Fruit fly (Drosophila melanogaster) Kc167 (cell line): ENCODE results near the gene Polr2A.

ENCODE experiments used
- Myc ChIP-seq: fragments of >200 bp; optimal IDR thresholded peaks from 2 replicates; lab custom pipeline; 2017; ENCODE audit warnings: missing external identifiers
- Sin3A ChIP-seq: fragments of >200 bp; optimal IDR thresholded peaks from 2 replicates; lab custom pipeline; 2018; ENCODE audit warnings: missing external identifiers
- h ChIP-seq: fragments of >200 bp; optimal IDR thresholded peaks from 3 replicates; lab custom pipeline; 2018; ENCODE audit warnings: missing external identifiers
- insv ChIP-seq: fragments of >200 bp; optimal IDR thresholded peaks from 3 replicates; lab custom pipeline; 2018; ENCODE audit warnings: missing external identifiers
- psq ChIP-seq: fragments of >200 bp; optimal IDR thresholded peaks from 2 replicates; lab custom pipeline; 2017; ENCODE audit warnings: missing external identifiers
- ttk ChIP-seq: sonication (Bioruptor generic); optimal IDR thresholded peaks from 2 replicates; lab custom pipeline; 2017; ENCODE audit warnings: missing external identifiers

The Polr2A gene

DNA sequence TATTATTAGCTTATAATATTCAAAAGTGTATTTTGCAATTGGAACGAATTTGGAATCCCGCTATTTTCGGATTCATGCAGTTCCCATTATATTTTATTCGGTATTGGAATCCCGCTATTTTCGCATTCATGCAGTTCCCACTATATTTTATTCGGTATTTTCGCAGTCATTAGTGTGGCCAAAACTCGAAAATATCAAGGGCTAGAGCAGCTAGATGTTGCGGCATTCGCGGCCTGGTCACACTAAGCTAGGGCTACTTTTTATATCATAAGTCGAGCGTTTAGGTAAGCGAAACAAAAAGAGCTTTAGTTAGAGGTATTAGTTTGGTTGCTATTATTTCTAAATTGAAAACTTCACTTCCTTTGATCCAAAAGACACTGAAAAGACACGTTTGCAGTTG lies 8.7 kb upstream of the Polr2A start:
- TF ChIP-seq ttk (lab: Kevin White, UChicago) (no peak), psq (lab: Kevin White, UChicago) (no peak), Sin3A (lab: Kevin White, UChicago) (no peak)

DNA sequence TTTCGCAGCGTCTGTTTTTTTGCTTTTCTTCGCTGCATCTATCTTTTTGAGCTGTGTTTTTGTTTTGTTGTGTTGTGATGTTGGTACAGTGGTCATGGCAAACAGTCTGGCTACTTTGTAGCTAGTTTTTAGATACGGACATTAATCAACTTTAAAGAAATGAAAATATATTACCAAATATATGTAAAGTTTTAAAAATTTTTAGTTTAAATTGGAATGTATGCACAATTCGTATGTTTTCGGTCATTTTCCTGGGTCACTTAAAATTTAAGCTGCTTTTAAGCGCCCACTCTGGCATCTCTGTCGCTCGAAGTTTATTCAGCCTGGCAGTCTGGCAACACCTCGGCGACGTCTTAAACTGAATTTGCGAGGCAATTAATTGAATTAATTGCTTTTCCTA lies 6.4 kb upstream of the Polr2A start, which contains the start of gene CG11695:
Gene CG11695 (plus strand): TSS at position 344 of the 400 bp plus-strand sequence.
- TF ChIP-seq h (lab: Kevin White, UChicago) = no peak
- TF ChIP-seq ttk (lab: Kevin White, UChicago) = no peak

DNA sequence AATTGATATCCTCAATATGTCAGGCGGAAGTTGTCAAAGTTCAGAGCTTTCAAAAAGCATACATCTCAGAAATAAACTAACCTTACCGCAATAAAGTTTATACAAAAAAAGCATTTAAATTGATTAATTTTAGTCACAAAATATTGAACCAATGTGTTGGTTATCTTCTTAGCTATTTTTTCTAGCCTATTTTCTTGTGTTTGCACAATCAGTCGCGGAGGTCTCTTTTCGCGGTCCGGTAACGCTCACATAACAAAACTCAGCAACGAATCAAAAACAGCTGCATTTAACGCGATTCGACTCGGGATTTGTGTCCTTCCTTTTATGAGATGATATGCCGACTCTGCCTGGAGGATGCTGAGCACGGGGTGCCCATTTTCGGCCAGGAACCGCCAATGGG lies 3.4 kb upstream of the Polr2A start, which contains the start of gene CG11696:
Gene CG11696 (plus strand): TSS at position 203 of the 400 bp plus-strand sequence.
- TF ChIP-seq Sin3A (lab: Kevin White, UChicago) = no peak
- TF ChIP-seq ttk (lab: Kevin White, UChicago) = no peak
- no peak for TF ChIP-seq h (lab: Kevin White, UChicago)
- TF ChIP-seq insv (lab: Kevin White, UChicago) = no peak
- TF ChIP-seq psq (lab: Kevin White, UChicago) = no peak
- no peak for TF ChIP-seq Myc (lab: Kevin White, UChicago)

DNA sequence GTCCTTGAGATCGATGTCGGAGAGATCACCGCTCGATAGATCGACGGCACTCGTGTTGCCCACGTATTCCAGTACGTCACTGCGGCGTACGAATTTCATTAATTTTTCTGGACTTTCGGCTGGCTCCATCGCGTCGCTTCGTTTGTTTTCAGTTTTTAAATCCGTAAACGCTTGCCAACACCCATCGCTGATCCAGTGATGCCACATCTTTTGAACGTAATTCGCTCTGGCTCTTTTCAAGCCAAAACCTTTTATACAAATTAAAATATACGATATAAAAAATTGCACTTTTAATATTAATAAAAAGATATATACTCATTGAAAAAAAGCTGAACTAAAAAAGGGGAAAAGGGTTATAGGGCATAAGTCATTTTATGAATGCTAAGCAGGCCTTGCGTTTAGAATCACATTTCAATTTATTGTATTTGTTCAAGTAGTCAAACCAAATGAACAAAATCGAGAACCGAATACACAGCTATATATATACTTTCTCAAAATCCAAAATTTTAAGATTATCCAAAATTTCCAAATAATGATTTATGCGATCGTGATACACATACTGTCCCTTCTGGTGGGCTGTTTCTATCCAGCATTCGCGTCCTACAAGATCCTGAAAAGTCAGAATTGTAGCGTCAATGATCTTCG lies 2.3 kb upstream of the Polr2A start, which contains the start of the genes Kmn1 and Reepl1:
Gene Kmn1 (minus strand): TSS at position 173 of the 645 bp plus-strand sequence.
Gene Reepl1 (plus strand): TSS at position 438 of the 645 bp plus-strand sequence.
- TF ChIP-seq ttk (lab: Kevin White, UChicago) = no peak
- TF ChIP-seq Sin3A (lab: Kevin White, UChicago) = no peak
- TF ChIP-seq insv (lab: Kevin White, UChicago) = no peak
- no peak for TF ChIP-seq h (lab: Kevin White, UChicago)
- TF ChIP-seq psq (lab: Kevin White, UChicago) = no peak
- TF ChIP-seq Myc (lab: Kevin White, UChicago) = no peak

DNA sequence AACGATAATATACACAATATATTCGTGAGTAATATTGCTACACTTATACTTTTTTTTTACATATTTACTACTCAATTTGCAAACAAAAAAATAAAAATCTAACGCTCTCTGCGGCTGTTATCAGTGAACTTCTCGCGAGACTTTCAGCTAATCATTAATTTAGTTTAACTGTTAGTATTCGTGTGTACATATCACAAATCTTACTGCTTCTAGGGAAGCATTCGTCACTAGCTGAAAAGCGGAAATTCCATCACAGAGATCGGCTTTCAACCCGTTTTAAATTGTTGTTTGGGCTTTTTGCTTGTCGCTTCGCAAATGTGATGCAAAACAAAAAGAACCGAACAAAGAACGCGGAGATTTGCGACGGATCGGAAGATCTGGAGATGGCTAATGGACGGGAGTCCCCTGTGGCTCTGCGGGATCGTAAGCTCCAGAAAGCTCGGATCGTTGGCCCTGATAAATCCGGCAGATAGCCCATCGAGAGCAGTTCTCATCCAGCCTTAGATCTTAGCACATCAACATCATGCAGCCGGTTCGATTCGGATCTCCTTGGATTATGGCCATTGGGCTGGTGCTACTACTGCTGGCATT lies 8.6 kb downstream of the Polr2A start, which contains the start of gene PGRP-SA:
Gene PGRP-SA (plus strand): TSS at position 194 of the 591 bp plus-strand sequence.
- TF ChIP-seq h (lab: Kevin White, UChicago) = no peak
- TF ChIP-seq Sin3A (lab: Kevin White, UChicago) = no peak
- TF ChIP-seq Myc (lab: Kevin White, UChicago) = no peak
- TF ChIP-seq insv (lab: Kevin White, UChicago) = no peak
- TF ChIP-seq psq (lab: Kevin White, UChicago) = no peak
- TF ChIP-seq ttk (lab: Kevin White, UChicago) = no peak

DNA sequence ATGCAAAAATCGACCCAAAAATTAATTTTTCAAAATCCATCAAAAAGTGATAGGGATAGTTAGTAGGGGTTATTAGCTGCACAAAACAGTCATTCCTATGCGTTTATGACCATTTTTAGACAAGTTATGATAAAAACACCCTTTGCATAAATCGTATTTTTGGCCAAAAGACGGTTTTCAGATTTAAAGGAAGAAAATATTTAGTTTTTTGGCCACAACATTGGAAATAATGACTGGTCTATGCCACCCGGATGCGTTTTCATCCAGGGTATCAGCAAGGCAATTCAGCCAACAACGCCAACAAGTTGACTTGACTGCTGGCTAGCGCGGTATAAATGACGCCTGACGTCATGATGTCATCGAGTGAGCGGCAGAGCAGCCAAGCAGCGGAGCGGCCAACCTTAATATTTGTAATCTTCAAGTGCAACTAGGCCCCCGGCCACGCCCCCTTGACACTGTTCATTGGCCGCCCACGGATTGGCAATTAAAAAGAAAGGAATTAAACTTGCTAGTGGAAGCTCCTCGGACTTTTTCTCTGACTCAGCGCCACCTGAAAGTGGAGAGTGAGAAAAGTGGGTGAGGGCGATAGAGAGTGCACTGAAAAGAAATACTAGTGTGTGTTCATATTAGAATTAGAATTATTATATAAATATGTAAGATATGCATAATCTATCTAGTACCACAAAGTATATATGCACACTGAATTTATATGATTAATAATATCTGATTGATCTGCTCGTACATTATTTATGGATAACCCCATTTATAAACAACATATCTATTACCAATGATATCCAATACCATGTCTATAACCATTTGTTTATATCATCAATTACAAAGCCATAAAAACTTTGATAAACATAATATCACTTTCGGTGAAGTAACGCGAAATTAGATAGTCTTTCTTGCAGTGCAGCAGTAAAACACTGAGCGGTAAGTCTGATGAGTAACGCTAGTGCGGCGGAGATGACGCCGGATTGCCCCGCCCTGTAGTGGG lies 10.1 kb downstream of the Polr2A start:
- TF ChIP-seq Myc (lab: Kevin White, UChicago) = no peak
- TF ChIP-seq insv (lab: Kevin White, UChicago) = no peak
- TF ChIP-seq Sin3A (lab: Kevin White, UChicago) = no peak
- no peak for TF ChIP-seq h (lab: Kevin White, UChicago)
- no peak for TF ChIP-seq ttk (lab: Kevin White, UChicago)

DNA sequence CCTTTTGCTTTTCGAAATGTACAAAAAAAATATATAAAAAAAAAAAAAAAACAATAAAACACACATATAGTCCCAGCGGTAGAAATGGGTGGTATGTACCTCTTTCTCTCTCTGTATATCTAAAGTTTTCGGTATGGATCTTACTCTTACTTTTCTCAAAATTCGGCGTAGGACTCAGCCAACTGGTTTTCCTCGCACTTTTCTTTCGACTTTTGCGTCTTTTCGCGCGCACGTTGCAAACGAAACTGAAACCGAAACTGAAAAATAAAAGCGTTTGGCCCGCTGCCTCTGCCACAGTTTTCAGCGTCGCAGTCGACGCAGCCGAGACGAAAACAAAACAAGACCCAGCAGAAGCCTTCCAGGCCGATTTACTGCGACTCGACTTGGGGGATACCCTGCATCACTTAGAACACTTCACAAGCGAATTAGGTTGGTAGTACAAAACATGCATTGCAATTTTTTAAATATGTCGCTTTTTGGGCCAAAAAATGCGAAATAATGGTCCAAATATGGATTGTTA lies 11.7 kb downstream of the Polr2A start, which contains the start of gene CG1572:
Gene CG1572 (minus strand): TSS at position 266 of the 520 bp plus-strand sequence.
- TF ChIP-seq insv (lab: Kevin White, UChicago) (no peak), ttk (lab: Kevin White, UChicago) (no peak), Sin3A (lab: Kevin White, UChicago) (no peak), h (lab: Kevin White, UChicago) (no peak), Myc (lab: Kevin White, UChicago) (no peak), psq (lab: Kevin White, UChicago) (no peak)

DNA sequence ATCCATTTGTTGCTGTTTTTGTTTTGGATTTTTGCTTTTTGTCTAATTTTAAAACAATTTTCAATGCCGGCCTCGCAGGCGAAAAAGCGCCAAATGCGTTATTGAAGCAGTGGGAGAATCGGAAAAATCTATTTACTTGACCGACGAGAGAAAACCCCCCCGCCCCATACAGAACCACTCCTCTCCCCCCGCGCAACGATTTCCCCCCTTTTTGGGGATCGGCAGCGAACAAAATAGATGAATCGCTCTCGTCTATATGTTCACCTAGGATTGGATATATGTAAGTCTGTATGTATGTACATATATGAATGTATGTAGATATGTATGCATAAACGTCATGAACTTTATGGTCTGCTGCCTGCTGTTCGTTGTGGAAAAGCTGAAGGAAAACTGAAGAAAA lies 13.4 kb downstream of the Polr2A start:
- no peak for TF ChIP-seq h (lab: Kevin White, UChicago)
- no peak for TF ChIP-seq Sin3A (lab: Kevin White, UChicago)
- no peak for TF ChIP-seq psq (lab: Kevin White, UChicago)
- no peak for TF ChIP-seq insv (lab: Kevin White, UChicago)
- TF ChIP-seq ttk (lab: Kevin White, UChicago) = no peak
- no peak for TF ChIP-seq Myc (lab: Kevin White, UChicago)

DNA sequence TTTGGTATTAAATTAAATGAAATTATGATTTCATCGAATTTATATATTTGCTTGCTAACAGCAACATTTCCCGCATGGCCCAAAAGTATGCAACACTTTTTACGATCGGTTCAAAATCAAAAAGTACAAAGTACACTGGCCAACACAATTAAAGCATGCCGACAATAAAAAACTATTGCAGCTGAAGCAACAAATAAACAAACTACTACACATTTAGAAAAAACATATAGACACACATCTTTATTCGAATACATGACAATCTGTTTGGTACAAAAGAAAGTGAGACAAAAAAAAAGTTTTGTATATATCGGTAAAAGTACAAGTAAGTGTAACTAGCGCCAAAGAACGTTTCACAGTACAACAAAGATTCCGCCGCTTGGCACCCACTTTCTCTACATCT lies 15.1 kb downstream of the Polr2A start:
- TF ChIP-seq Sin3A (lab: Kevin White, UChicago) (no peak), Myc (lab: Kevin White, UChicago) (no peak), psq (lab: Kevin White, UChicago) (no peak), insv (lab: Kevin White, UChicago) (no peak), ttk (lab: Kevin White, UChicago) (no peak), h (lab: Kevin White, UChicago) (no peak)

DNA sequence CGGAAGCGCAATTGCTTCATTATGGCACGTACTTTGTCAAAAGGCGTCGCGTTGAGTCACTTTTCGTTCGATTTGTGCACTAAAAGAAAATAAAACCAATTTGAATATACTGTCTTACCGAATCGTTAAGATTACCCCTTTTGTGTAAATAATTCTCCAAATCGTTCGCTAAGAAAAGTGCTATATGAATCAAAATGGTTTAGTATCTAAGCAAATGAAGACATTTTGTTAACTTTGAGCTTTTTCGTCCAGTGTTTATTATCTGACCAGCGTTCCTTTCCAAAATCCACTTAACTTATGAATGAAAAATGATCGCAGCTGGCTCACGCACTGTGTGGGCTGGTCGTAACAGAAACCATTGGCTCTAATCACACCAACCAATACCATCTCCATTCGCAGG lies 20.0 kb downstream of the Polr2A start:
- no peak for TF ChIP-seq ttk (lab: Kevin White, UChicago)
- no peak for TF ChIP-seq Sin3A (lab: Kevin White, UChicago)
- TF ChIP-seq psq (lab: Kevin White, UChicago) = no peak
- TF ChIP-seq Myc (lab: Kevin White, UChicago) = no peak
- TF ChIP-seq insv (lab: Kevin White, UChicago) = no peak
- no peak for TF ChIP-seq h (lab: Kevin White, UChicago)
